Fruit fly (Drosophila melanogaster): Measurements from ENCODE around the gene CG17186.

Gene CG17186

dm6 chr3R:19847591-19848256 lies 29.6 kb downstream of the CG17186 start (continued):
- TF ChIP-seq CG3281 (GFP tag; optimal IDR thresholded peaks at IDR 0.05): no peak
- TF ChIP-seq fd64A (GFP tag; optimal IDR thresholded peaks at IDR 0.05): peak; percentile 57
- no peak for TF ChIP-seq tna (GFP tag; IDR thresholded peaks at IDR 0.05; ENCODE audit: partially characterized antibody)
- TF ChIP-seq crol (GFP tag; IDR thresholded peaks at IDR 0.05): no peak
- no peak for TF ChIP-seq Dll (GFP tag; IDR thresholded peaks at IDR 0.05; ENCODE audit: partially characterized antibody)
- TF ChIP-seq CG12769 (tag; optimal IDR thresholded peaks at IDR 0.05): no peak
- TF ChIP-seq slp2 (GFP tag; optimal IDR thresholded peaks at IDR 0.05): no peak
- peak; percentile 47 for TF ChIP-seq CG8281 (tag; optimal IDR thresholded peaks at IDR 0.05)
- TF ChIP-seq CTCF (GFP tag; optimal IDR thresholded peaks at IDR 0.05): no peak
- TF ChIP-seq Atf3 (GFP tag; optimal IDR thresholded peaks at IDR 0.05): no peak
- peak; percentile 46 for TF ChIP-seq BtbVII (GFP tag; optimal IDR thresholded peaks at IDR 0.05)
- no peak for TF ChIP-seq Dbx (GFP tag; IDR thresholded peaks at IDR 0.05)
- TF ChIP-seq E2f1 (GFP tag; IDR thresholded peaks at IDR 0.05): no peak
- TF ChIP-seq CG17829 (tag; optimal IDR thresholded peaks at IDR 0.05): peak; percentile 6
- no peak for TF ChIP-seq usp (GFP tag; optimal IDR thresholded peaks at IDR 0.05)
- TF ChIP-seq jing (GFP tag; optimal IDR thresholded peaks at IDR 0.05): no peak
- no peak for TF ChIP-seq CG12104 (GFP tag; optimal IDR thresholded peaks at IDR 0.05)
- TF ChIP-seq ERR (GFP tag; optimal IDR thresholded peaks at IDR 0.05): no peak
- no peak for TF ChIP-seq Chrac-16 (GFP tag; optimal IDR thresholded peaks at IDR 0.05)
- TF ChIP-seq zfh2 (GFP tag; optimal IDR thresholded peaks at IDR 0.05): no peak
- no peak for TF ChIP-seq CG6791 (GFP tag; IDR thresholded peaks at IDR 0.05; ENCODE audit: partially characterized antibody)
- no peak for TF ChIP-seq Drgx (GFP tag; IDR thresholded peaks at IDR 0.05)
- TF ChIP-seq lmd (GFP tag; IDR thresholded peaks at IDR 0.05): no peak
- TF ChIP-seq gsb (GFP tag; IDR thresholded peaks at IDR 0.05): no peak
- TF ChIP-seq PHDP (tag; optimal IDR thresholded peaks at IDR 0.05): peak; percentile 72
- TF ChIP-seq Hmx (GFP tag; optimal IDR thresholded peaks at IDR 0.05): no peak
- no peak for TF ChIP-seq nmo (GFP tag; optimal IDR thresholded peaks at IDR 0.05)
- no peak for TF ChIP-seq CG30020 (tag; optimal IDR thresholded peaks at IDR 0.05)
- no peak for TF ChIP-seq tin (GFP tag; optimal IDR thresholded peaks at IDR 0.05)
- no peak for TF ChIP-seq cg (GFP tag; optimal IDR thresholded peaks at IDR 0.05)
- no peak for TF ChIP-seq CG1647 (GFP tag; optimal IDR thresholded peaks at IDR 0.05)
- peak; percentile 69 for TF ChIP-seq wek (GFP tag; optimal IDR thresholded peaks at IDR 0.05)
- no peak for TF ChIP-seq pho (GFP tag; optimal IDR thresholded peaks at IDR 0.05)
- TF ChIP-seq ato (GFP tag; IDR thresholded peaks at IDR 0.05; ENCODE audit: partially characterized antibody): no peak
- TF ChIP-seq CG11456 (GFP tag; IDR thresholded peaks at IDR 0.05): no peak
- TF ChIP-seq CG13624 (GFP tag; optimal IDR thresholded peaks at IDR 0.05): no peak
- no peak for TF ChIP-seq CG7839 (tag; optimal IDR thresholded peaks at IDR 0.05)
- no peak for TF ChIP-seq pfk (GFP tag; optimal IDR thresholded peaks at IDR 0.05)
- TF ChIP-seq CG3065 (GFP tag; optimal IDR thresholded peaks at IDR 0.05): no peak
- TF ChIP-seq CG13775 (GFP tag; optimal IDR thresholded peaks at IDR 0.05): no peak
- no peak for TF ChIP-seq repo (GFP tag; optimal IDR thresholded peaks at IDR 0.05)
- no peak for TF ChIP-seq br (optimal IDR thresholded peaks at IDR 0.05)
- peak; percentile 51 for TF ChIP-seq CG15269 (tag; optimal IDR thresholded peaks at IDR 0.05)
- TF ChIP-seq CG14014 (GFP tag; IDR thresholded peaks at IDR 0.05): peak; percentile 42; the same call in 1 of the 2 replicates
- no peak for TF ChIP-seq CG31441 (GFP tag; IDR thresholded peaks at IDR 0.05)
- TF ChIP-seq Hsf (GFP tag; optimal IDR thresholded peaks at IDR 0.05): peak; percentile 20
- no peak for TF ChIP-seq nerfin-2 (GFP tag; IDR thresholded peaks at IDR 0.05; ENCODE audit: partially characterized antibody)
- TF ChIP-seq fu2 (GFP tag; optimal IDR thresholded peaks at IDR 0.05): no peak
- no peak for TF ChIP-seq toy (GFP tag; IDR thresholded peaks at IDR 0.05)
- no peak for TF ChIP-seq CG7357 (GFP tag; IDR thresholded peaks at IDR 0.05)
- TF ChIP-seq sr (GFP tag; IDR thresholded peaks at IDR 0.05): peak; percentile 20; the same call in 1 of the 3 replicates
- peak; percentile 64; the same call in 2 of the 3 replicates for TF ChIP-seq z (GFP tag; IDR thresholded peaks at IDR 0.05)

All from whole organism, embryonic.